Worm (Caenorhabditis elegans) whole organism, dauer: Measurements from ENCODE around the gene Y49F6B.9.

Experiments
- unc-62 ChIP-seq: sonication (generic microtip); optimal IDR thresholded peaks from 2 replicates; lab custom pipeline; 2017; ENCODE audit warnings: missing biosample characterization, missing genetic modification reagents, missing genetic modification characterization

Y49F6B.9 gene

DNA sequence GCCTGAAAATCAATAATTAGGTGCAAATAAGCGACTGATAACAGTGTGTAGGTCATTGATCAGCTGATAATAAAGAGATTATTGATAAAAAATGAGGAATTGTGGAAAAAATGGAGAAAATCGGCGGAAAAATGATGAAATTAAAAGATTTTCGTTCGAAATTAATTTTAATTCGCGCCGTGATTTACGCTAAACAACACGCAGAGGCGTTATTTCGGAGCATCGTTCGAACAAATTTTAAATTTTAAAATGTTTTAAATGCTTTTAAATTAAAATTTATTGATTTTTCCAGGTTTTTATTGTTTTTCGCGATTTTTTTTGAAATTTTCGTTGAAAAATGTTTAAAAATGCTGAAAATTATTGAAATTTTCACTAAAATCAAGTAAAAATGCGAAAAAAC lies at the start of gene Y49F6B.9:
TSS of gene Y49F6B.9 (minus strand) at position 2 of the 400 bp plus-strand sequence.
- TF ChIP-seq unc-62 (GFP tag; lab: Kevin White, UChicago), result no peak

- no peak for TF ChIP-seq unc-62 (GFP tag; lab: Kevin White, UChicago)
Measured at ce11 chrII:3547282-3547681, 48.1 kb upstream of the Y49F6B.9 start.

ce11 chrII:3546381-3546931 lies 47.3 kb upstream of the Y49F6B.9 start, which contains the start of gene apd-3:
Gene apd-3, minus strand, starts transcription at chrII:3546431.
- no peak for TF ChIP-seq unc-62 (GFP tag; lab: Kevin White, UChicago)

DNA sequence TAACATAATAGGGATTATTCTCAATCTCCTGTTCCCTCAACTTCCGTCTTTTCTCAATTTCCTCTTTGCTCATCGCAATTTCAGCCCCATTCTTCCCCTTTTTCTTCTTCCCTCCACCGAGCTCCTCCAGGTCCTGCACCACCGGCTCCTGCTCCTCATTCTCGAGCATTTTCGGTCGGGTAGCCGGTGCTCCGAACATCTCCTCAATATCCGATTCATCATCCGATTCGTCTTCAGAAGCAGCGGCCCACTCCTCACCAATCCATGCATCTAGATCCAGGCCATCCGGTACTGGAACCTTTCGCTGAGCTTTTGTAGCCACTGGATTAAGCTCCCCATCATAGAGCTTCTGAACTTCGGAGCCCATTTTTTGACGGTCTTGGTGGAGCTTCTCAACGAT lies 41.0 kb upstream of the Y49F6B.9 start:
- TF ChIP-seq unc-62 (GFP tag; lab: Kevin White, UChicago), result no peak

DNA sequence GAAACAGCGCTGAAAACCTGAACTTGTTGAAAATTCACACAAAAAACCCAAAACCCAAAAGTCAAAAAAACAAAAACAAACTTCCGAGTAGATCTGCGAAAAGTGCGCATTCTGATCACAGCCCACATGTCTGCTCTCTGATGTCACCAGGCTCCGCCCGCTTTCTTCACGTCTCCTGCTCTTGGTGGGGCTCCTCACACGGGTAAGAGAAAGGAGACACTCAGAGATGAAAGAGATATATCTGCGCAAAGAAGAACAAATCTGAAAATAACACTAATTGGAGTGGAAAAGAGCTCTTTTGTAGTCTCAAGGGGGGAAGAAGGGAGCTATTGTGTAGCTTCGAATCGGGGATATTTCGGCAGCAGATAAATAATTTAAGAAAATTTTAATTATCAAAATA lies 29.1 kb upstream of the Y49F6B.9 start, which contains the start of gene ncs-6:
TSS of gene ncs-6 (minus strand) at position 261 of the 400 bp plus-strand sequence.
- no peak for TF ChIP-seq unc-62 (GFP tag; lab: Kevin White, UChicago)

- TF ChIP-seq unc-62 (GFP tag; lab: Kevin White, UChicago), result no peak
Measured at ce11 chrII:3527460-3527859, 28.3 kb upstream of the Y49F6B.9 start.

DNA sequence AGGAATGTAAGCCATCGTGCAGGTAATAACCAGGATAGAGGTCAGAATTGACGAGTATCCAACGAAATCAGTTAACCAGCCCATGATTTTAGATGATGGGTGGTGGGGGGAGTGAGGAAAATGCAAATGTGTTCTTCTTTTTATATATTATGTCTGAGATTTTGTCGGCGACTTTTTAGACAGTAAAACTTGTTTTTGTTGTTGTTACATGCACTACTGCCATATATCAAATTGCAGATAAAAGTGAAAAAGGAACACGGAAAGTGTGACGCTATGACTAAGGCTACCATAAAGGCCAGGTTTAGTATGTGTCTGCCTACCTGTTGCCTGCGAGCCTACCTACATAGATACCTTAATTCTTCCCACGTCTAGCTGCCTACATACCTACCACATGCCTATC lies 24.9 kb upstream of the Y49F6B.9 start, which contains the start of gene col-72:
TSS of gene col-72 (minus strand) at position 101 of the 400 bp plus-strand sequence.
- TF ChIP-seq unc-62 (GFP tag; lab: Kevin White, UChicago), result no peak

DNA sequence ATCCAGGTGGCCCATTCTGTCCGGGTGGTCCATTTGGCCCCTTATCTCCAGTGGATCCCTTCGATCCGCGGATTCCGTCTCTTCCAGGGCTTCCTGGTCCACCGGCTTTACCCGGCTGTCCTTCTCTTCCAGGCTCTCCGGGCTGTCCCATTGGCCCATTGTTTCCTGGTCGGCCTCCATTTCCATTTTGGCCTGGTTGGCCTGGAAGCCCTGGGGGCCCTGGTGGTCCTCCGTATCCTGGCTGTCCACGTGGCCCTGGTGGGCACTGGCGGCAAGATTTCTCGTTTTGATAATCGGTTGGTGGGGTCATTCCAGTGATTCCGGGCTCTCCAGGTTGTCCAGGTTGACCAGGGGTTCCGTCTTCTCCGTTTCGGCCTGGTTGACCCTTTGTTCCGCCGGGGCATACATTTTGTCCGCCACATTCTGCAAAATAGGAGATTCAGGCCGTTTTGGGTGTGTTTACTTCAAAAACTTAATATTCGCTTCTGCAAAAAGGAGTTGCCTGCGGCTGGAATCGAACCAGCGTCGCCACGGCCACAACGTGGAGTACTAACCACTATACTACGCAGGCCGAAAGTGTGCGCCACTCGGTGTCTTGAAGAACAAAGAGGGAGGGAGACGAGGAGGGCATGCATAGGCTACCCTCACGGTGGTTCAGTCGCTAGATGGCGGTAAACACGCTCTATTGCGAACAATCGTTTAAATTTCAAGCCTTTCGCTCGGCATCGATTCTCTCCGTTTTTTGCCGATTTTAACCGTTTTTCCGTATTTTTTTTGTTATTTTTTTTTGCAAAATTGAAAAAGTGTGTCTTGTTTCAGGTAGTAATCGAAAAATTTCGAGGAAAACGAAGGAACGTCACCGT lies 22.0 kb upstream of the Y49F6B.9 start, which contains the start of gene W09G10.9:
TSS of gene W09G10.9 (plus strand) at position 813 of the 863 bp plus-strand sequence.
- TF ChIP-seq unc-62 (GFP tag; lab: Kevin White, UChicago), result no peak

DNA sequence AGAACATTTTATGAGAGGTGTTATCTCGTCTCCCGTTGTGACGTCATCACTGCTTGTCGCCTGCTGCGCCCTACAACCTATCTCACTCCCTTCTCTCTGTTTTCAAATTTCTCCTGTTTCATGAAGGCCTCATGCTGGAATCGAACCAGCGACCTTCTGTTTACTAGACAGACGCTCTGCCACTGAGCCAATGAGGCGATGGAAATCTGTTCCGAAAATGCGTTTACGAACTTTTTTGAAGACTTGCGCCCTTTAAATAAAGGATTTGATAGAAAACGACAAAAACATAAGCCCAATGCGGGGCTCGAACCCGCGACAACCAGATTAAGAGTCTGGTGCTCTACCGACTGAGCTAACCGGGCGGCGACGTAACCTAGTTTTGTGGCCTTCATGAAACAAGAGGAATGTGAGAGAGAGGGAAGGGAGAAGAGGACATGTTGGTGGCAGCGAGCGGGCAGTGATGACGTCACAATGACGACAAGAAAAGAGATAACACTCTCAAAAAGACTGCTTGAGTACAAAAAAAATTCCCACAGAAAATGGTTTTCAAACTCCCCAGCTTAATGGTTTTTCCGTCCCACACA lies 19.9 kb upstream of the Y49F6B.9 start, which contains the start of gene clec-126:
TSS of gene clec-126 (plus strand) at position 534 of the 584 bp plus-strand sequence.
- TF ChIP-seq unc-62 (GFP tag; lab: Kevin White, UChicago), result no peak

DNA sequence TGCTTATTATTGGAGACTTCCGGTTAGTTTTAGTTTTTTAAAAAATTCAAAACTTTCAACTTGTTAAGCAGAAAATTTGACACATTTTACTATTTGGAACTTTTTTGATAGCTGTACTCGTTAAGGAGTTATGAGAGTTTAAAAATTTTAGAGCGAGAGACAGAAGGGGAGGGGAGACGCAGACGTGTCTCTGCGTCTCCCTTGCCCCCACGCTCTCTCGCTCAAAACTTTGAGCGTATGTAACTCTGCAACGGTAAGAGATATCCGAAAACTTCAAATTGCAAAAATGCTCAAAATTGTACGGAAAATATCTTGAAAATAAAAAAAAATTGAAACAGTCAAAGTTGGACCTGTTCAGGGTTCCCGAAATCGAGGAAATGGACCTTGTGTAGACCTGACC lies 17.0 kb upstream of the Y49F6B.9 start:
- no peak for TF ChIP-seq unc-62 (GFP tag; lab: Kevin White, UChicago)

- TF ChIP-seq unc-62 (GFP tag; lab: Kevin White, UChicago), result no peak
Measured at ce11 chrII:3515384-3516053, 16.3 kb upstream of the Y49F6B.9 start, which contains the start of the genes Y49F6B.14 and clec-125. Gene Y49F6B.14, minus strand, starts transcription at chrII:3515484. Gene clec-125, plus strand, starts transcription at chrII:3516003.

- no peak for TF ChIP-seq unc-62 (GFP tag; lab: Kevin White, UChicago)
Measured at ce11 chrII:3514631-3515030, 15.4 kb upstream of the Y49F6B.9 start, which contains the start of gene srz-5. Gene srz-5, minus strand, starts transcription at chrII:3514731.

DNA sequence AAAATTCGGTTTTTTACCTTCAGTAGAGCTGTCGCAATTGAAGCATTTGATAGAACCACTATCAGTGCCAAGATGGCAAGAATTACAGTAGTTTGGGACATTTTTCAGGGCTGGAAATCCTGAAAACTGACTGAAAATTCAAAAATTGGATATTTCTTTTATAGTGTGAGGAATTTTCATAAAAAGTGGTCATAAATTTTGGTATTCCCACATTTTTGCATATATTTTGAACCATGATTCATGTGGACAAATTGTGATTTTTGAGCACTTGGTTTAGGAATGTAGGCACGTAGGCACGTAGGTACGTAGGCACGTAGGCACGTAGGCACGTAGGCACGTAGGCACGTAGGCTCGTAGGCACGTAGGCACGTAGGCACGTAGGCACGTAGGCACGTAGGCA lies 13.1 kb upstream of the Y49F6B.9 start, which contains the start of gene Y49F6B.19:
TSS of gene Y49F6B.19 (minus strand) at position 101 of the 400 bp plus-strand sequence.
- no peak for TF ChIP-seq unc-62 (GFP tag; lab: Kevin White, UChicago)

DNA sequence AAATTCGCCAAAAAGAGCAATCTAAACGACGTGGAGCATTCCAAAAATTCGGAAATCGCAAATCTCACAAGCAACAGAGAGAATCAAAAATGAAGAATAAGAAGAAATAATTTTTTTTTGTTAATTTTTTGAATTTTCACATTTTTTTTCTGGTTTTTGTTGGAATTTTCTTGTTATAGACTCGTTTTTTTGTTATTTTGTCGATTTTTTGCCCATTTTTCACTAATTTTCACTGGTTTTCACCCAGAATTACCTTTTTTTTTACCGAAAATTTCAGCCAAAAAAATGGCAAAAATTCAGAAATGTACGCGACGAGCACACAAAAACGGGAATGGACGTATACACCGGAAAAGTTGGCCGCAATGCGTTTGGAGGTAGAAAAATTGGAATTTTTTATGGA lies 5.5 kb upstream of the Y49F6B.9 start, which contains the start of gene cyh-1:
TSS of gene cyh-1 (plus strand) at position 301 of the 400 bp plus-strand sequence.
- no peak for TF ChIP-seq unc-62 (GFP tag; lab: Kevin White, UChicago)
